Fruit fly (Drosophila melanogaster): Measurements from ENCODE around the gene RpL27.

The RpL27 gene

dm6 chr3R:25647577-25648257 lies 37.1 kb downstream of the RpL27 start (continued):
- no peak for TF ChIP-seq Hr3 (GFP tag; optimal IDR thresholded peaks at IDR 0.05)
- no peak for TF ChIP-seq CG8359 (GFP tag; optimal IDR thresholded peaks at IDR 0.05; ENCODE audit: borderline replicate concordance)
- TF ChIP-seq NC2β (GFP tag; optimal IDR thresholded peaks at IDR 0.05), result no peak
- TF ChIP-seq pros (GFP tag; optimal IDR thresholded peaks at IDR 0.05), result peak; percentile 7
- TF ChIP-seq gem (tag; optimal IDR thresholded peaks at IDR 0.05), result peak; percentile 4
- TF ChIP-seq ind (GFP tag; optimal IDR thresholded peaks at IDR 0.05), result no peak
- peak; percentile 44; the same call in 1 of the 2 replicates for TF ChIP-seq MBD-R2 (GFP tag; IDR thresholded peaks at IDR 0.05)
- peak; percentile 2 for TF ChIP-seq CG34376 (GFP tag; optimal IDR thresholded peaks at IDR 0.05)
- TF ChIP-seq CG18476 (GFP tag; optimal IDR thresholded peaks at IDR 0.05), result no peak
- no peak for TF ChIP-seq Poxn (GFP tag; IDR thresholded peaks at IDR 0.05)
- no peak for TF ChIP-seq Sox100B (GFP tag; optimal IDR thresholded peaks at IDR 0.05)
- TF ChIP-seq ac (GFP tag; optimal IDR thresholded peaks at IDR 0.05), result no peak
- peak; percentile 6 for TF ChIP-seq CG17385 (GFP tag; optimal IDR thresholded peaks at IDR 0.05)
- no peak for TF ChIP-seq CG10274 (GFP tag; optimal IDR thresholded peaks at IDR 0.05)
- TF ChIP-seq CG12391 (tag; optimal IDR thresholded peaks at IDR 0.05), result no peak
- TF ChIP-seq CG8281 (tag; optimal IDR thresholded peaks at IDR 0.05), result no peak
- no peak for TF ChIP-seq schlank (tag; optimal IDR thresholded peaks at IDR 0.05)
- TF ChIP-seq Dll (GFP tag; IDR thresholded peaks at IDR 0.05; ENCODE audit: partially characterized antibody), result peak; percentile 68
- no peak for TF ChIP-seq CG31441 (GFP tag; IDR thresholded peaks at IDR 0.05)
- no peak for TF ChIP-seq CG12744 (GFP tag; optimal IDR thresholded peaks at IDR 0.05)
- no peak for TF ChIP-seq CG7786 (GFP tag; optimal IDR thresholded peaks at IDR 0.05)
- peak; percentile 71 for TF ChIP-seq CG1603 (tag; optimal IDR thresholded peaks at IDR 0.05)
- no peak for TF ChIP-seq B-H2 (GFP tag; optimal IDR thresholded peaks at IDR 0.05)
- TF ChIP-seq pita (GFP tag; optimal IDR thresholded peaks at IDR 0.05), result no peak
- no peak; the same call in 1 of the 2 replicates for TF ChIP-seq CG14014 (GFP tag; IDR thresholded peaks at IDR 0.05)
- TF ChIP-seq h (optimal IDR thresholded peaks at IDR 0.05), result no peak
- TF ChIP-seq rib (GFP tag; IDR thresholded peaks at IDR 0.05), result no peak
- TF ChIP-seq caup (GFP tag; optimal IDR thresholded peaks at IDR 0.05; ENCODE audit: severe bottlenecking), result no peak
- peak; percentile 66 for TF ChIP-seq cad (GFP tag; optimal IDR thresholded peaks at IDR 0.05)
- TF ChIP-seq CG3838 (GFP tag; optimal IDR thresholded peaks at IDR 0.05), result no peak
- TF ChIP-seq CkIIα-i1 (GFP tag; IDR thresholded peaks at IDR 0.05), result no peak
- no peak for TF ChIP-seq maf-S (GFP tag; optimal IDR thresholded peaks at IDR 0.05)
- TF ChIP-seq gro (GFP tag; optimal IDR thresholded peaks at IDR 0.05), result no peak
- no peak for TF ChIP-seq ttk (GFP tag; IDR thresholded peaks at IDR 0.05)
- TF ChIP-seq vnd (GFP tag; IDR thresholded peaks at IDR 0.05; ENCODE audit: partially characterized antibody), result peak; percentile 67
- peak; percentile 17 for TF ChIP-seq HmgZ (tag; optimal IDR thresholded peaks at IDR 0.05)
- TF ChIP-seq lov (optimal IDR thresholded peaks at IDR 0.05), result no peak
- TF ChIP-seq lov (GFP tag; IDR thresholded peaks at IDR 0.05), result 0 out of 3 replicates have a peak, but pooled peaks have one; percentile 64
- TF ChIP-seq TFAM (GFP tag; optimal IDR thresholded peaks at IDR 0.05), result no peak
- no peak for TF ChIP-seq Hand (GFP tag; optimal IDR thresholded peaks at IDR 0.05)
- TF ChIP-seq CG10462 (GFP tag; optimal IDR thresholded peaks at IDR 0.05), result no peak
- no peak for TF ChIP-seq D (optimal IDR thresholded peaks at IDR 0.05)
- TF ChIP-seq D (GFP tag; optimal IDR thresholded peaks at IDR 0.05), result no peak
- no peak for TF ChIP-seq CG17912 (GFP tag; optimal IDR thresholded peaks at IDR 0.05)
- no peak for TF ChIP-seq Sox102F (GFP tag; optimal IDR thresholded peaks at IDR 0.05)
- peak; percentile 98 for TF ChIP-seq Adf1 (GFP tag; IDR thresholded peaks at IDR 0.05)
- TF ChIP-seq CG12104 (GFP tag; optimal IDR thresholded peaks at IDR 0.05), result no peak
- no peak for TF ChIP-seq CG2129 (GFP tag; IDR thresholded peaks at IDR 0.05; ENCODE audit: partially characterized antibody)
- peak; percentile 71 for TF ChIP-seq CG31365 (tag; optimal IDR thresholded peaks at IDR 0.05)
- no peak; the same call in 1 of the 2 replicates for TF ChIP-seq CG14441 (GFP tag; IDR thresholded peaks at IDR 0.05)
- no peak for TF ChIP-seq az2 (GFP tag; optimal IDR thresholded peaks at IDR 0.05)

Data from whole organism, embryonic.